Fruit fly (Drosophila melanogaster) whole organism, embryonic: ENCODE results near the gene Noa36.

Experiments used
- Awh ChIP-seq: fragments of 200-800 bp; sonication (Bioruptor generic); IDR thresholded peaks from 2 replicates; pipeline ENCODE4, ENCODE4 v1.3.6; 2022; ENCODE audit warnings: missing biosample characterization, missing genetic modification characterization
- Bgb ChIP-seq: fragments of 200-800 bp; sonication (Bioruptor generic); IDR thresholded peaks from 2 replicates; pipeline ENCODE4 v1.3.6; 2022; ENCODE audit warnings: missing biosample characterization, missing genetic modification characterization; ENCODE audit not compliant: partially characterized antibody
- CG10274 ChIP-seq: fragments of 200-800 bp; sonication (Bioruptor generic); optimal IDR thresholded peaks from 3 replicates; lab custom pipeline; 2017; ENCODE audit warnings: missing biosample characterization, mild to moderate bottlenecking, missing genetic modification characterization
- CG10565 ChIP-seq: fragments of 200-800 bp; sonication (Bioruptor generic); optimal IDR thresholded peaks from 3 replicates; lab custom pipeline; 2016; ENCODE audit warnings: missing biosample characterization, mild to moderate bottlenecking, missing genetic modification characterization
- CG11695 ChIP-seq: fragments of 200-800 bp; sonication (Bioruptor generic); IDR thresholded peaks from 3 replicates; pipeline ENCODE4 v1.3.6; 2022; ENCODE audit warnings: missing biosample characterization, missing genetic modification characterization
- CG11723 ChIP-seq: fragments of 200-800 bp; sonication (Bioruptor generic); optimal IDR thresholded peaks from 2 replicates; lab custom pipeline; 2017; ENCODE audit warnings: missing biosample characterization, mild to moderate bottlenecking, missing genetic modification characterization
- CG12769 ChIP-seq: fragments of 200-800 bp; sonication (Bioruptor generic); optimal IDR thresholded peaks from 2 replicates; lab custom pipeline; 2019; ENCODE audit warnings: missing biosample characterization, mild to moderate bottlenecking, missing genetic modification characterization, moderate library complexity
- CG14860 ChIP-seq: fragments of 200-800 bp; sonication (Bioruptor generic); IDR thresholded peaks from 3 replicates; pipeline ENCODE4 v1.3.6; 2022; ENCODE audit warnings: missing biosample characterization, missing genetic modification characterization; ENCODE audit not compliant: partially characterized antibody
- CG15011 ChIP-seq: fragments of 200-800 bp; sonication (Bioruptor generic); optimal IDR thresholded peaks from 3 replicates; lab custom pipeline; 2018; ENCODE audit warnings: missing biosample characterization, mild to moderate bottlenecking, missing genetic modification characterization
- CG18599 ChIP-seq: fragments of 200-800 bp; sonication (Bioruptor generic); optimal IDR thresholded peaks from 3 replicates; lab custom pipeline; 2017; ENCODE audit warnings: missing biosample characterization, missing genetic modification characterization, mild to moderate bottlenecking, moderate library complexity, missing genetic modification reagents
- CG2199 ChIP-seq: fragments of 200-800 bp; sonication (Bioruptor generic); IDR thresholded peaks from 3 replicates; pipeline ENCODE4 v1.3.6; 2022; ENCODE audit warnings: missing biosample characterization, missing genetic modification characterization
- CG2712 ChIP-seq: fragments of 200-800 bp; optimal IDR thresholded peaks from 3 replicates; lab custom pipeline; 2019; ENCODE audit warnings: missing biosample characterization, mild to moderate bottlenecking, missing genetic modification characterization, moderate library complexity
- CG31441 ChIP-seq: fragments of 200-800 bp; sonication (Bioruptor generic); IDR thresholded peaks from 2 replicates; pipeline ENCODE4 v1.3.6; 2022; ENCODE audit warnings: missing biosample characterization, missing genetic modification characterization
- CG32532 ChIP-seq: fragments of 200-800 bp; sonication (Bioruptor generic); IDR thresholded peaks from 2 replicates; pipeline ENCODE4 v1.3.6; 2022; ENCODE audit warnings: missing biosample characterization, missing genetic modification characterization
- CG4328 ChIP-seq: fragments of 200-800 bp; sonication (Bioruptor generic); optimal IDR thresholded peaks from 3 replicates; lab custom pipeline; 2017; ENCODE audit warnings: missing biosample characterization, missing genetic modification reagents, missing genetic modification characterization
- CG7839 ChIP-seq: fragments of 200-800 bp; sonication (Bioruptor generic); optimal IDR thresholded peaks from 3 replicates; lab custom pipeline; 2018; ENCODE audit warnings: missing biosample characterization, mild to moderate bottlenecking, missing genetic modification characterization, moderate library complexity
- CG7987 ChIP-seq: fragments of 200-800 bp; sonication (Bioruptor generic); optimal IDR thresholded peaks from 2 replicates; lab custom pipeline; 2018; ENCODE audit warnings: missing biosample characterization, mild to moderate bottlenecking, missing genetic modification characterization, moderate library complexity
- CG9797 ChIP-seq: fragments of 200-800 bp; sonication (Bioruptor generic); optimal IDR thresholded peaks from 3 replicates; lab custom pipeline; 2018; ENCODE audit warnings: missing biosample characterization, mild to moderate bottlenecking, missing genetic modification characterization
- Dad ChIP-seq: fragments of 200-800 bp; sonication (Bioruptor generic); optimal IDR thresholded peaks from 3 replicates; lab custom pipeline; 2016; ENCODE audit warnings: missing biosample characterization, missing genetic modification characterization
- Deaf1 ChIP-seq: fragments of 200-800 bp; optimal IDR thresholded peaks from 3 replicates; lab custom pipeline; 2019; ENCODE audit warnings: missing biosample characterization, mild to moderate bottlenecking, missing genetic modification characterization, moderate library complexity
- Dfd ChIP-seq, 2 experiments: fragments of >200 bp; optimal IDR thresholded peaks; 2 replicates each; lab custom pipeline; 2017; ENCODE audit warnings: missing biosample characterization in 2 of 2, missing genetic modification characterization in 2 of 2
- Eip74EF ChIP-seq, 2 experiments: fragments of 200-800 bp in 1 of 2; fragments of >200 bp in 1 of 2; sonication (Bioruptor generic) in 1 of 2; optimal IDR thresholded peaks; 2 replicates each; lab custom pipeline; 2017 to 2019; ENCODE audit warnings: missing biosample characterization in 2 of 2, missing genetic modification characterization in 2 of 2, mild to moderate bottlenecking in 1 of 2, moderate library complexity in 1 of 2
- Fer2 ChIP-seq: fragments of 200-800 bp; sonication (Bioruptor generic); optimal IDR thresholded peaks from 2 replicates; lab custom pipeline; 2018; ENCODE audit warnings: missing biosample characterization, mild to moderate bottlenecking, missing genetic modification characterization, moderate library complexity
- Gug ChIP-seq: fragments of 200-800 bp; sonication (Bioruptor generic); IDR thresholded peaks from 4 replicates; pipeline ENCODE4 v1.3.6; 2022; ENCODE audit warnings: missing biosample characterization, missing genetic modification characterization
- Jarid2 ChIP-seq: fragments of 200-800 bp; sonication (Bioruptor generic); optimal IDR thresholded peaks from 3 replicates; lab custom pipeline; 2017; ENCODE audit warnings: mild to moderate bottlenecking, missing biosample characterization, missing genetic modification reagents, missing genetic modification characterization
- Mes4 ChIP-seq: fragments of 200-800 bp; sonication (Bioruptor generic); optimal IDR thresholded peaks from 2 replicates; lab custom pipeline; 2016; ENCODE audit warnings: missing biosample characterization, missing genetic modification characterization
- Neu2 ChIP-seq: fragments of 200-800 bp; sonication (Bioruptor generic); optimal IDR thresholded peaks from 3 replicates; lab custom pipeline; 2016; ENCODE audit warnings: missing biosample characterization, missing genetic modification characterization, borderline replicate concordance
- Optix ChIP-seq: fragments of 200-800 bp; sonication (Bioruptor generic); IDR thresholded peaks from 3 replicates; pipeline ENCODE4 v1.3.6; 2022; ENCODE audit warnings: missing biosample characterization, missing genetic modification characterization
- Rfx ChIP-seq: fragments of 200-800 bp; sonication (Bioruptor generic); IDR thresholded peaks from 2 replicates; pipeline ENCODE4 v1.3.6; 2022; ENCODE audit warnings: missing biosample characterization, missing genetic modification characterization
- Taf1 ChIP-seq: fragments of 200-800 bp; sonication (Bioruptor generic); IDR thresholded peaks from 2 replicates; pipeline ENCODE4 v1.3.6; 2022; ENCODE audit warnings: missing biosample characterization, missing genetic modification characterization
- Xbp1 ChIP-seq: fragments of 200-800 bp; sonication (Bioruptor generic); optimal IDR thresholded peaks from 3 replicates; lab custom pipeline; 2016; ENCODE audit warnings: missing biosample characterization, mild to moderate bottlenecking, missing genetic modification characterization
- bab2 ChIP-seq: fragments of 200-800 bp; sonication (Bioruptor generic); optimal IDR thresholded peaks from 2 replicates; lab custom pipeline; 2016; ENCODE audit warnings: missing biosample characterization, missing genetic modification characterization
- cato ChIP-seq: fragments of 200-800 bp; sonication (Bioruptor generic); optimal IDR thresholded peaks from 2 replicates; lab custom pipeline; 2016; ENCODE audit warnings: missing biosample characterization, missing genetic modification characterization, borderline replicate concordance
- danr ChIP-seq: fragments of 200-800 bp; sonication (Bioruptor generic); IDR thresholded peaks from 2 replicates; pipeline ENCODE4 v1.3.6; 2022; ENCODE audit warnings: missing biosample characterization, missing genetic modification characterization
- fd3F ChIP-seq: fragments of 200-800 bp; sonication (Bioruptor generic); optimal IDR thresholded peaks from 2 replicates; lab custom pipeline; 2018; ENCODE audit warnings: missing biosample characterization, mild to moderate bottlenecking, missing genetic modification characterization, moderate library complexity
- gt ChIP-seq: fragments of 200-800 bp; sonication (Bioruptor generic); IDR thresholded peaks from 2 replicates; pipeline ENCODE4 v1.3.6; 2022; ENCODE audit warnings: missing biosample characterization, missing genetic modification characterization
- inv ChIP-seq: fragments of 200-800 bp; sonication (Bioruptor generic); IDR thresholded peaks from 2 replicates; pipeline ENCODE4 v1.3.6; 2022; ENCODE audit warnings: missing biosample characterization, missing genetic modification characterization; ENCODE audit not compliant: partially characterized antibody
- jing ChIP-seq: fragments of 200-800 bp; sonication (Bioruptor generic); optimal IDR thresholded peaks from 2 replicates; lab custom pipeline; 2018; ENCODE audit warnings: missing biosample characterization, mild to moderate bottlenecking, missing genetic modification characterization
- kay ChIP-seq: fragments of 200-800 bp; sonication (Bioruptor generic); optimal IDR thresholded peaks from 2 replicates; lab custom pipeline; 2016; ENCODE audit warnings: missing biosample characterization, missing genetic modification characterization
- kni ChIP-seq: fragments of 200-800 bp; sonication (Bioruptor generic); optimal IDR thresholded peaks from 3 replicates; lab custom pipeline; 2017; ENCODE audit warnings: mild to moderate bottlenecking, missing biosample characterization, missing genetic modification reagents, missing genetic modification characterization
- mld ChIP-seq: fragments of 200-800 bp; sonication (Bioruptor generic); IDR thresholded peaks from 3 replicates; pipeline ENCODE4 v1.3.6; 2022; ENCODE audit warnings: missing biosample characterization, missing genetic modification characterization; ENCODE audit not compliant: partially characterized antibody
- pita ChIP-seq: fragments of 200-800 bp; sonication (Bioruptor generic); optimal IDR thresholded peaks from 2 replicates; lab custom pipeline; 2017; ENCODE audit warnings: missing biosample characterization, mild to moderate bottlenecking, missing genetic modification characterization
- run ChIP-seq: fragments of 200-800 bp; sonication (Bioruptor generic); optimal IDR thresholded peaks from 3 replicates; lab custom pipeline; 2018; ENCODE audit warnings: missing biosample characterization, mild to moderate bottlenecking, missing genetic modification characterization
- scrt ChIP-seq: fragments of 200-800 bp; sonication (Bioruptor generic); optimal IDR thresholded peaks from 2 replicates; lab custom pipeline; 2018; ENCODE audit warnings: missing biosample characterization, mild to moderate bottlenecking, missing genetic modification characterization, moderate library complexity
- sna ChIP-seq: fragments of 200-800 bp; sonication (Bioruptor generic); IDR thresholded peaks from 2 replicates; pipeline ENCODE4 v1.3.6; 2022; ENCODE audit warnings: missing biosample characterization, missing genetic modification characterization; ENCODE audit not compliant: partially characterized antibody
- ssp ChIP-seq: fragments of 200-800 bp; sonication (Bioruptor generic); IDR thresholded peaks from 2 replicates; pipeline ENCODE4 v1.3.6; 2022; ENCODE audit warnings: missing biosample characterization, missing genetic modification characterization
- twi ChIP-seq: fragments of 200-800 bp; optimal IDR thresholded peaks from 2 replicates; lab custom pipeline; 2019; ENCODE audit warnings: missing biosample characterization, mild to moderate bottlenecking, missing genetic modification characterization, moderate library complexity

Noa36 gene

DNA sequence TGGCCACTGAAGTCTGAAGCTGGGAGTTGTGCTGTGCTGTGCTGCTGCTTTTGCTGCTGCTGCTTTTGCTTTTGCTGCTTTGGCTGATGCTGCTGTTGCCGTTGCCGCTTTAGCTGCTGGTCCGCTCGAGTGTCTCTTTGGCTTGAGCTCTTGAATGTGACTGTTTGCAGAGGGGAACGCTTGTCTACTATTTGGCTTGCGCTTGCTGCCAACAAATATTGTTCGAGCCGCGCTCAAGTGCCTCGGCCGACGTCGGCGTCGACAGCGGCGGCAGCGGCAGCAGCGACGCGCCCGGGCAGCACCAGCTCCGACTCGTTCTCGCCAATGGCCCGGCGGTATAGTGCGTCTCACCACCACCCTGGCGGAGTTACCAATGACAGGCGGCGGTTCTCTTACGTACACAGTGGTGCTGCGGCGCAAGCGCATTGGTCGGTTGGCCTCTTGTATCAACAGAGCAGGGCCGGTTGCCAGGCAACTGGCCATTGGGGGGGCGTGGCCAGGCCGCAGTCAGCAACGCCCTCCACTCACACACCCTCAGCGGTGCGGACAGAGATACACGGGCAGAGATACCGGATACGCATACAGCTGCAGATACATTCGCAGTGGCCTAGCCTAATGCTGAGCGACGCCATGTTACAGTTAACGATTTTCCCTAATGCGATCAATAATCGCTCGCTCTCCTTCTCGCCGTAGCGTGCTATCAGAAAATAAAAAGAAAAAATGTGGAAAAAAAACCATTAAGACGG lies 13.8 kb downstream of the Noa36 start, which contains the start of gene fkh (continued):
- TF ChIP-seq CG11723 (GFP tag; lab: Kevin White, UChicago), result peak; percentile 96
- peak; percentile 100 for TF ChIP-seq kni (GFP tag; lab: Kevin White, UChicago)
- peak; percentile 60 for TF ChIP-seq Xbp1
- TF ChIP-seq gt, result no peak
- TF ChIP-seq Bgb, result peak; percentile 27; the same call in 1 of the 2 replicates
- TF ChIP-seq jing, result peak; percentile 67
- TF ChIP-seq fd3F (GFP tag; lab: Kevin White, UChicago), result peak; percentile 61
- TF ChIP-seq twi (tag; lab: Kevin White, UChicago), result peak; percentile 57
- peak; percentile 59 for TF ChIP-seq Deaf1 (tag; lab: Kevin White, UChicago)
- TF ChIP-seq danr (GFP tag; lab: Robert Waterston, UW), result peak; percentile 62; the same call in 1 of the 2 replicates
- TF ChIP-seq CG32532, result peak; percentile 70; the same call in 1 of the 2 replicates
- TF ChIP-seq Fer2 (tag; lab: Kevin White, UChicago), result peak; percentile 79
- TF ChIP-seq CG14860 (GFP tag; lab: Robert Waterston, UW), result no peak
- peak; percentile 65 for TF ChIP-seq CG10565 (GFP tag; lab: Kevin White, UChicago)
- TF ChIP-seq CG7839 (tag; lab: Kevin White, UChicago), result peak; percentile 49
- peak; percentile 93 for TF ChIP-seq Neu2
- TF ChIP-seq Eip74EF (GFP tag; optimal IDR thresholded peaks at IDR 0.05; lab: Kevin White, UChicago), result peak in 1 of 2 experiments; percentile 75
- peak; percentile 85 for TF ChIP-seq CG10274
- peak; percentile 85 for TF ChIP-seq CG11695
- TF ChIP-seq mld (GFP tag; lab: Robert Waterston, UW), result no peak
- TF ChIP-seq Dfd (GFP tag; optimal IDR thresholded peaks at IDR 0.05; lab: Kevin White, UChicago), result no peak
- peak; percentile 98 for TF ChIP-seq CG7987
- peak; percentile 91 for TF ChIP-seq Jarid2
- peak; percentile 94 for TF ChIP-seq scrt (GFP tag; lab: Kevin White, UChicago)
- TF ChIP-seq Taf1, result peak; percentile 26; the same call in 1 of the 2 replicates
- TF ChIP-seq ssp, result peak; percentile 20; the same call in 1 of the 2 replicates
- peak; percentile 33 for TF ChIP-seq CG9797 (GFP tag; lab: Kevin White, UChicago)
- TF ChIP-seq bab2, result peak; percentile 89
- peak; percentile 62 for TF ChIP-seq CG2712 (tag; lab: Kevin White, UChicago)
- TF ChIP-seq CG31441, result peak; percentile 55; the same call in 1 of the 2 replicates
- TF ChIP-seq cato, result peak; percentile 82
- peak; percentile 95 for TF ChIP-seq Rfx (GFP tag; lab: Robert Waterston, UW)
- TF ChIP-seq sna, result peak; percentile 56; the same call in 1 of the 2 replicates
- peak; percentile 96 for TF ChIP-seq CG15011 (GFP tag; lab: Kevin White, UChicago)
- peak; percentile 99 for TF ChIP-seq CG18599 (GFP tag; lab: Kevin White, UChicago)
- TF ChIP-seq pita (GFP tag; lab: Kevin White, UChicago), result no peak
- TF ChIP-seq inv (GFP tag; lab: Robert Waterston, UW), result no peak
- TF ChIP-seq CG2199, result 0 out of 3 replicates have a peak, but pooled peaks have one; percentile 33
- peak; percentile 85 for TF ChIP-seq Dad (GFP tag; lab: Kevin White, UChicago)
- no peak for TF ChIP-seq Gug (GFP tag; lab: Robert Waterston, UW)
- peak; percentile 89 for TF ChIP-seq Mes4 (GFP tag; lab: Kevin White, UChicago)
- peak; percentile 77; the same call in 2 of the 3 replicates for TF ChIP-seq Optix (GFP tag; lab: Robert Waterston, UW)
- peak; percentile 70 for TF ChIP-seq run
- TF ChIP-seq kay (GFP tag; lab: Kevin White, UChicago), result peak; percentile 73
- peak; percentile 98 for TF ChIP-seq CG4328
- TF ChIP-seq Awh (GFP tag; lab: Robert Waterston, UW), result peak; percentile 91
- peak; percentile 92 for TF ChIP-seq CG12769 (tag; lab: Kevin White, UChicago)
